Fruit fly (Drosophila melanogaster) whole organism, embryonic: ENCODE data around the gene bys.

Source experiments
- Abd-B ChIP-seq: fragments of 200-800 bp; sonication (Bioruptor generic); optimal IDR thresholded peaks from 2 replicates; lab custom pipeline; 2018; ENCODE audit warnings: missing biosample characterization, mild to moderate bottlenecking, missing genetic modification characterization, moderate library complexity
- Bgb ChIP-seq: fragments of 200-800 bp; sonication (Bioruptor generic); IDR thresholded peaks from 2 replicates; pipeline ENCODE4 v1.3.6; 2022; ENCODE audit warnings: missing biosample characterization, missing genetic modification characterization; ENCODE audit not compliant: partially characterized antibody
- CG10654 ChIP-seq: fragments of 200-800 bp; sonication (Bioruptor generic); optimal IDR thresholded peaks from 2 replicates; lab custom pipeline; 2016; ENCODE audit warnings: missing biosample characterization, missing genetic modification characterization
- CG11085 ChIP-seq: fragments of 200-800 bp; sonication (Bioruptor generic); IDR thresholded peaks from 2 replicates; pipeline ENCODE4 v1.3.6; 2022; ENCODE audit warnings: missing biosample characterization, missing genetic modification characterization
- CG11247 ChIP-seq: fragments of 200-800 bp; sonication (Bioruptor generic); IDR thresholded peaks from 2 replicates; pipeline ENCODE4 v1.3.6; 2022; ENCODE audit warnings: missing biosample characterization, missing genetic modification characterization
- CG12236 ChIP-seq: fragments of 200-800 bp; sonication (Bioruptor generic); optimal IDR thresholded peaks from 2 replicates; lab custom pipeline; 2016; ENCODE audit warnings: missing biosample characterization, missing genetic modification characterization
- CG12769 ChIP-seq: fragments of 200-800 bp; sonication (Bioruptor generic); optimal IDR thresholded peaks from 2 replicates; lab custom pipeline; 2019; ENCODE audit warnings: missing biosample characterization, mild to moderate bottlenecking, missing genetic modification characterization, moderate library complexity
- CG12942 ChIP-seq: fragments of 200-800 bp; sonication (Bioruptor generic); optimal IDR thresholded peaks from 3 replicates; lab custom pipeline; 2016; ENCODE audit warnings: missing biosample characterization, missing genetic modification characterization
- CG13123 ChIP-seq: fragments of 200-800 bp; sonication (Bioruptor generic); optimal IDR thresholded peaks from 2 replicates; lab custom pipeline; 2016; ENCODE audit warnings: missing biosample characterization, missing genetic modification characterization
- CG13775 ChIP-seq: fragments of 200-800 bp; sonication (Bioruptor generic); optimal IDR thresholded peaks from 3 replicates; lab custom pipeline; 2017; ENCODE audit warnings: missing biosample characterization, mild to moderate bottlenecking, missing genetic modification characterization
- CG15073 ChIP-seq: fragments of 200-800 bp; sonication (Bioruptor generic); optimal IDR thresholded peaks from 2 replicates; lab custom pipeline; 2016; ENCODE audit warnings: missing biosample characterization, missing genetic modification characterization
- CG15696 ChIP-seq: fragments of 200-800 bp; sonication (Bioruptor generic); optimal IDR thresholded peaks from 2 replicates; lab custom pipeline; 2019; ENCODE audit warnings: missing biosample characterization, mild to moderate bottlenecking, missing genetic modification characterization, moderate library complexity
- CG17385 ChIP-seq: fragments of 200-800 bp; sonication (Bioruptor generic); optimal IDR thresholded peaks from 3 replicates; lab custom pipeline; 2018; ENCODE audit warnings: missing biosample characterization, mild to moderate bottlenecking, missing genetic modification characterization
- CG18764 ChIP-seq: fragments of 200-800 bp; sonication (Bioruptor generic); optimal IDR thresholded peaks from 3 replicates; lab custom pipeline; 2016; ENCODE audit warnings: missing biosample characterization, missing genetic modification characterization
- CG33557 ChIP-seq: fragments of 200-800 bp; sonication (Bioruptor generic); optimal IDR thresholded peaks from 2 replicates; lab custom pipeline; 2019; ENCODE audit warnings: missing biosample characterization, mild to moderate bottlenecking, missing genetic modification characterization, moderate library complexity
- Camta ChIP-seq: fragments of 200-800 bp; sonication (Bioruptor generic); optimal IDR thresholded peaks from 2 replicates; lab custom pipeline; 2016; ENCODE audit warnings: missing biosample characterization, missing genetic modification characterization
- Dip3 ChIP-seq: fragments of 200-800 bp; sonication (Bioruptor generic); optimal IDR thresholded peaks from 3 replicates; lab custom pipeline; 2016; ENCODE audit warnings: missing biosample characterization, missing genetic modification characterization
- Doc2 ChIP-seq: fragments of 200-800 bp; sonication (Bioruptor generic); IDR thresholded peaks from 2 replicates; pipeline ENCODE4 v1.3.6; 2022; ENCODE audit warnings: missing biosample characterization, missing genetic modification characterization
- Dp ChIP-seq: fragments of 200-800 bp; sonication (Bioruptor generic); optimal IDR thresholded peaks from 2 replicates; lab custom pipeline; 2018; ENCODE audit warnings: missing biosample characterization, mild to moderate bottlenecking, missing genetic modification characterization, moderate library complexity
- E2f1 ChIP-seq: fragments of 200-800 bp; sonication (Bioruptor generic); IDR thresholded peaks from 2 replicates; pipeline ENCODE4 v1.3.6; 2022; ENCODE audit warnings: missing biosample characterization, missing genetic modification characterization
- Eip74EF ChIP-seq, 2 experiments: fragments of 200-800 bp in 1 of 2; fragments of >200 bp in 1 of 2; sonication (Bioruptor generic) in 1 of 2; optimal IDR thresholded peaks; 2 replicates each; lab custom pipeline; 2017 to 2019; ENCODE audit warnings: missing biosample characterization in 2 of 2, missing genetic modification characterization in 2 of 2, mild to moderate bottlenecking in 1 of 2, moderate library complexity in 1 of 2
- HLH3B ChIP-seq: fragments of 200-800 bp; sonication (Bioruptor generic); IDR thresholded peaks from 2 replicates; pipeline ENCODE4 v1.3.6; 2022; ENCODE audit warnings: missing biosample characterization, missing genetic modification characterization
- Hr51 ChIP-seq, 2 experiments: fragments of 200-800 bp; sonication (Bioruptor generic); optimal IDR thresholded peaks; 2 replicates in 1 of 2; 3 replicates in 1 of 2; lab custom pipeline; 2016 to 2018; ENCODE audit warnings: missing biosample characterization in 2 of 2, missing genetic modification characterization in 2 of 2, mild to moderate bottlenecking in 1 of 2, moderate library complexity in 1 of 2
- Hr78 ChIP-seq, 2 experiments: fragments of 200-800 bp in 1 of 2; fragments of >200 bp in 1 of 2; sonication (Bioruptor generic) in 1 of 2; optimal IDR thresholded peaks; 2 replicates each; lab custom pipeline; 2017 to 2019; ENCODE audit warnings: missing biosample characterization in 2 of 2, missing genetic modification characterization in 2 of 2, mild to moderate bottlenecking in 1 of 2, moderate library complexity in 1 of 2
- Lpt ChIP-seq: fragments of >200 bp; optimal IDR thresholded peaks from 2 replicates; lab custom pipeline; 2018; ENCODE audit warnings: missing biosample characterization, missing genetic modification characterization
- MTF-1 ChIP-seq: fragments of 200-800 bp; sonication (Bioruptor generic); optimal IDR thresholded peaks from 2 replicates; lab custom pipeline; 2018; ENCODE audit warnings: missing biosample characterization, mild to moderate bottlenecking, missing genetic modification characterization, borderline replicate concordance
- NK7.1 ChIP-seq: fragments of 200-800 bp; sonication (Bioruptor generic); optimal IDR thresholded peaks from 3 replicates; lab custom pipeline; 2016; ENCODE audit warnings: missing biosample characterization, missing genetic modification characterization
- Poxn ChIP-seq: fragments of 200-800 bp; sonication (Bioruptor generic); IDR thresholded peaks from 2 replicates; pipeline ENCODE4 v1.3.6; 2022; ENCODE audit warnings: missing biosample characterization, missing genetic modification characterization
- chn ChIP-seq: fragments of 200-800 bp; sonication (Bioruptor generic); optimal IDR thresholded peaks from 2 replicates; lab custom pipeline; 2016; ENCODE audit warnings: missing biosample characterization, missing genetic modification characterization
- croc ChIP-seq: fragments of 200-800 bp; sonication (Bioruptor generic); conservative IDR thresholded peaks from 3 replicates; pipeline ENCODE4 v1.3.6; 2022; ENCODE audit warnings: missing biosample characterization, missing genetic modification characterization
- da ChIP-seq: fragments of 200-800 bp; sonication (Bioruptor generic); optimal IDR thresholded peaks from 2 replicates; lab custom pipeline; 2016; ENCODE audit warnings: missing biosample characterization, missing genetic modification characterization
- dm ChIP-seq: fragments of 200-800 bp; sonication (Bioruptor generic); optimal IDR thresholded peaks from 3 replicates; lab custom pipeline; 2016; ENCODE audit warnings: missing biosample characterization, missing genetic modification characterization
- emc ChIP-seq: fragments of 200-800 bp; sonication (Bioruptor generic); optimal IDR thresholded peaks from 2 replicates; lab custom pipeline; 2016; ENCODE audit warnings: missing biosample characterization, missing genetic modification characterization
- esg ChIP-seq: fragments of 200-800 bp; sonication (Bioruptor generic); conservative IDR thresholded peaks from 2 replicates; pipeline ENCODE4 v1.3.6; 2022; ENCODE audit warnings: missing biosample characterization, missing genetic modification characterization
- ftz-f1 ChIP-seq: fragments of 200-800 bp; sonication (Bioruptor generic); optimal IDR thresholded peaks from 2 replicates; lab custom pipeline; 2016; ENCODE audit warnings: missing biosample characterization, missing genetic modification characterization
- gro ChIP-seq: fragments of 200-800 bp; sonication (Bioruptor generic); optimal IDR thresholded peaks from 2 replicates; lab custom pipeline; 2016; ENCODE audit warnings: missing biosample characterization, missing genetic modification characterization
- hkb ChIP-seq, 2 experiments: fragments of 200-800 bp in 1 of 2; fragments of >200 bp in 1 of 2; sonication (Bioruptor generic) in 1 of 2; IDR thresholded peaks in 1 of 2; optimal IDR thresholded peaks in 1 of 2; 2 replicates each; pipeline versions ENCODE4 v1.3.6 to Lab custom; 2017 to 2022; ENCODE audit warnings: missing biosample characterization in 1 of 2, missing genetic modification characterization in 1 of 2
- ro ChIP-seq: fragments of 200-800 bp; sonication (Bioruptor generic); IDR thresholded peaks from 2 replicates; pipeline ENCODE4 v1.3.6; 2022; ENCODE audit warnings: missing biosample characterization, missing genetic modification characterization
- sisA ChIP-seq: fragments of 200-800 bp; sonication (Bioruptor generic); IDR thresholded peaks from 2 replicates; pipeline ENCODE4 v1.3.6; 2022; ENCODE audit warnings: missing biosample characterization, missing genetic modification characterization
- so ChIP-seq: fragments of 200-800 bp; sonication (Bioruptor generic); IDR thresholded peaks from 3 replicates; pipeline ENCODE4 v1.3.6; 2022; ENCODE audit warnings: missing biosample characterization, missing genetic modification characterization
- stc ChIP-seq: fragments of 200-800 bp; sonication (Bioruptor generic); IDR thresholded peaks from 2 replicates; pipeline ENCODE4 v1.3.6; 2022; ENCODE audit warnings: missing biosample characterization, missing genetic modification characterization
- tap ChIP-seq: fragments of 200-800 bp; optimal IDR thresholded peaks from 3 replicates; lab custom pipeline; 2019; ENCODE audit warnings: missing biosample characterization, mild to moderate bottlenecking, missing genetic modification characterization, moderate library complexity
- tgo ChIP-seq: fragments of 200-800 bp; sonication (Bioruptor generic); IDR thresholded peaks from 3 replicates; pipeline ENCODE4 v1.3.6; 2022; ENCODE audit warnings: missing biosample characterization, missing genetic modification characterization
- tll ChIP-seq, 2 experiments: fragments of 200-800 bp in 1 of 2; fragments of >200 bp in 1 of 2; sonication (Bioruptor generic) in 1 of 2; optimal IDR thresholded peaks; 2 replicates each; lab custom pipeline; 2017 to 2019; ENCODE audit warnings: missing biosample characterization in 2 of 2, missing genetic modification characterization in 2 of 2, mild to moderate bottlenecking in 1 of 2, moderate library complexity in 1 of 2
- unc-4 ChIP-seq: fragments of 200-800 bp; sonication (Bioruptor generic); IDR thresholded peaks from 2 replicates; pipeline ENCODE4 v1.3.6; 2022; ENCODE audit warnings: missing biosample characterization, missing genetic modification characterization; ENCODE audit not compliant: partially characterized antibody
- unpg ChIP-seq: fragments of 200-800 bp; sonication (Bioruptor generic); optimal IDR thresholded peaks from 3 replicates; lab custom pipeline; 2018; ENCODE audit warnings: missing biosample characterization, mild to moderate bottlenecking, missing genetic modification characterization, moderate library complexity
- vfl ChIP-seq: fragments of 200-800 bp; sonication (Bioruptor generic); optimal IDR thresholded peaks from 2 replicates; lab custom pipeline; 2016; ENCODE audit warnings: missing biosample characterization, missing genetic modification characterization
- wor ChIP-seq: fragments of 200-800 bp; sonication (Bioruptor generic); IDR thresholded peaks from 2 replicates; pipeline ENCODE4 v1.3.6; 2022; ENCODE audit warnings: missing biosample characterization, missing genetic modification characterization

Gene bys

dm6 chrX:7901153-7902038 lies at the start of gene bys, which contains the start of gene RpS6 (continued):
- no peak for TF ChIP-seq Lpt (GFP tag; lab: Kevin White, UChicago)
- TF ChIP-seq CG33557 (GFP tag; lab: Kevin White, UChicago) = peak; percentile 19
- TF ChIP-seq so (GFP tag; lab: Robert Waterston, UW) = peak; percentile 30; the same call in 1 of the 3 replicates
- no peak for TF ChIP-seq Hr51 (GFP tag; optimal IDR thresholded peaks at IDR 0.05; lab: Kevin White, UChicago)
- TF ChIP-seq NK7.1 (GFP tag; lab: Kevin White, UChicago) = no peak
- TF ChIP-seq da (GFP tag; lab: Kevin White, UChicago) = no peak
- TF ChIP-seq Hr78 (GFP tag; optimal IDR thresholded peaks at IDR 0.05; lab: Kevin White, UChicago) = no peak
- TF ChIP-seq emc = no peak
- TF ChIP-seq esg (GFP tag; lab: Robert Waterston, UW) = no peak
- peak; percentile 13 for TF ChIP-seq Abd-B (GFP tag; lab: Kevin White, UChicago)
- peak; percentile 92 for TF ChIP-seq dm
- peak; percentile 84 for TF ChIP-seq Bgb (GFP tag; lab: Robert Waterston, UW)
- no peak for TF ChIP-seq ftz-f1
- peak; percentile 62 for TF ChIP-seq gro (GFP tag; lab: Kevin White, UChicago)
- TF ChIP-seq CG11085 = peak; percentile 55
- TF ChIP-seq CG10654 (GFP tag; lab: Kevin White, UChicago) = peak; percentile 10
- 0 out of 2 replicates have a peak, but pooled peaks have one; percentile 20 for TF ChIP-seq sisA
- no peak for TF ChIP-seq tap (tag; lab: Kevin White, UChicago)
- no peak for TF ChIP-seq stc (GFP tag; lab: Robert Waterston, UW)
- TF ChIP-seq HLH3B (GFP tag; lab: Robert Waterston, UW) = peak; percentile 36; the same call in 1 of the 2 replicates
- TF ChIP-seq Poxn = no peak
- peak; percentile 29; the same call in 1 of the 3 replicates for TF ChIP-seq tgo (GFP tag; lab: Robert Waterston, UW)
- TF ChIP-seq CG18764 (GFP tag; lab: Kevin White, UChicago) = no peak
- TF ChIP-seq Dip3 (GFP tag; lab: Kevin White, UChicago) = peak; percentile 28
- TF ChIP-seq Doc2 = no peak
- TF ChIP-seq chn (GFP tag; lab: Kevin White, UChicago) = peak; percentile 37
- TF ChIP-seq CG15696 (tag; lab: Kevin White, UChicago) = peak; percentile 3
- peak; percentile 51 for TF ChIP-seq unpg (GFP tag; lab: Kevin White, UChicago)
- peak; percentile 73 for TF ChIP-seq unc-4 (GFP tag; lab: Robert Waterston, UW)
- TF ChIP-seq Dp (GFP tag; lab: Kevin White, UChicago) = peak; percentile 19
- TF ChIP-seq vfl (GFP tag; lab: Kevin White, UChicago) = no peak
- no peak for TF ChIP-seq CG15073 (GFP tag; lab: Kevin White, UChicago)
- TF ChIP-seq CG12236 (GFP tag; lab: Kevin White, UChicago) = no peak
- TF ChIP-seq CG12942 = peak; percentile 9
- TF ChIP-seq E2f1 (GFP tag; lab: Robert Waterston, UW) = peak; percentile 12; the same call in 1 of the 2 replicates
- no peak for TF ChIP-seq Camta
- TF ChIP-seq wor = no peak
- TF ChIP-seq croc (GFP tag; lab: Robert Waterston, UW) = no peak
- TF ChIP-seq tll (GFP tag; optimal IDR thresholded peaks at IDR 0.05; lab: Kevin White, UChicago) = no peak
- TF ChIP-seq ro (GFP tag; lab: Robert Waterston, UW) = no peak; the same call in 1 of the 2 replicates
- no peak for TF ChIP-seq CG13123 (GFP tag; lab: Kevin White, UChicago)
- TF ChIP-seq CG11247 (GFP tag; lab: Robert Waterston, UW) = peak; percentile 70
- TF ChIP-seq CG13775 = peak; percentile 66
- peak; percentile 85 for TF ChIP-seq MTF-1 (GFP tag; lab: Kevin White, UChicago)
- TF ChIP-seq Eip74EF (GFP tag; optimal IDR thresholded peaks at IDR 0.05; lab: Kevin White, UChicago) = peak in 1 of 2 experiments; percentile 34
- TF ChIP-seq hkb (optimal IDR thresholded peaks at IDR 0.05; lab: Kevin White, UChicago) = no peak
- TF ChIP-seq hkb (GFP tag; IDR thresholded peaks at IDR 0.05; lab: Robert Waterston, UW) = peak; percentile 35; the same call in 1 of the 2 replicates
- peak; percentile 4 for TF ChIP-seq CG12769
- TF ChIP-seq CG17385 (GFP tag; lab: Kevin White, UChicago) = peak; percentile 63
